Fruit fly (Drosophila melanogaster) whole organism, embryonic: ENCODE measurements around the gene Or82a.
A peak's percentile ranks its signal among the peaks of the same experiment; 100 is the strongest.

Experiments
- Abd-B ChIP-seq: fragments of 200-800 bp; sonication (Bioruptor generic); optimal IDR thresholded peaks from 2 replicates; lab custom pipeline; 2018; ENCODE audit warnings: missing biosample characterization, mild to moderate bottlenecking, missing genetic modification characterization, moderate library complexity
- BEAF-32 ChIP-seq: fragments of 200-800 bp; sonication (Bioruptor generic); optimal IDR thresholded peaks from 3 replicates; lab custom pipeline; 2017; ENCODE audit warnings: missing biosample characterization, missing genetic modification characterization, mild to moderate bottlenecking, moderate library complexity, missing genetic modification reagents
- Bgb ChIP-seq: fragments of 200-800 bp; sonication (Bioruptor generic); IDR thresholded peaks from 2 replicates; pipeline ENCODE4 v1.3.6; 2022; ENCODE audit warnings: missing biosample characterization, missing genetic modification characterization; ENCODE audit not compliant: partially characterized antibody
- CG10462 ChIP-seq: fragments of 200-800 bp; sonication (Bioruptor generic); optimal IDR thresholded peaks from 2 replicates; lab custom pipeline; 2016; ENCODE audit warnings: missing biosample characterization, missing genetic modification characterization
- CG10979 ChIP-seq: fragments of 200-800 bp; sonication (Bioruptor generic); optimal IDR thresholded peaks from 2 replicates; lab custom pipeline; 2018; ENCODE audit warnings: missing biosample characterization, mild to moderate bottlenecking, missing genetic modification characterization, moderate library complexity
- CG11504 ChIP-seq: fragments of 200-800 bp; sonication (Bioruptor generic); optimal IDR thresholded peaks from 3 replicates; lab custom pipeline; 2019; ENCODE audit warnings: missing biosample characterization, mild to moderate bottlenecking, missing genetic modification characterization, moderate library complexity
- CG15011 ChIP-seq: fragments of 200-800 bp; sonication (Bioruptor generic); optimal IDR thresholded peaks from 3 replicates; lab custom pipeline; 2018; ENCODE audit warnings: missing biosample characterization, mild to moderate bottlenecking, missing genetic modification characterization
- CG15073 ChIP-seq: fragments of 200-800 bp; sonication (Bioruptor generic); optimal IDR thresholded peaks from 2 replicates; lab custom pipeline; 2016; ENCODE audit warnings: missing biosample characterization, missing genetic modification characterization
- CG1602 ChIP-seq: fragments of 200-800 bp; sonication (Bioruptor generic); optimal IDR thresholded peaks from 3 replicates; lab custom pipeline; 2016; ENCODE audit warnings: missing biosample characterization, missing genetic modification characterization
- CG17359 ChIP-seq: fragments of 200-800 bp; sonication (Bioruptor generic); optimal IDR thresholded peaks from 3 replicates; lab custom pipeline; 2018; ENCODE audit warnings: missing biosample characterization, mild to moderate bottlenecking, missing genetic modification characterization, moderate library complexity
- CG17361 ChIP-seq: fragments of 200-800 bp; sonication (Bioruptor generic); IDR thresholded peaks from 3 replicates; pipeline ENCODE4 v1.3.6; 2022; ENCODE audit warnings: missing biosample characterization, missing genetic modification characterization
- CG1832 ChIP-seq: fragments of 200-800 bp; sonication (Bioruptor generic); optimal IDR thresholded peaks from 2 replicates; lab custom pipeline; 2017; ENCODE audit warnings: missing biosample characterization, mild to moderate bottlenecking, missing genetic modification characterization, inconsistent platforms
- CG18476 ChIP-seq: fragments of 200-800 bp; sonication (Bioruptor generic); optimal IDR thresholded peaks from 2 replicates; lab custom pipeline; 2016; ENCODE audit warnings: missing biosample characterization, mild to moderate bottlenecking, missing genetic modification characterization
- CG30431 ChIP-seq: fragments of 200-800 bp; sonication (Bioruptor generic); optimal IDR thresholded peaks from 2 replicates; lab custom pipeline; 2017; ENCODE audit warnings: missing biosample characterization, missing genetic modification characterization
- CG4282 ChIP-seq: fragments of 200-800 bp; sonication (Bioruptor generic); optimal IDR thresholded peaks from 2 replicates; lab custom pipeline; 2016; ENCODE audit warnings: missing biosample characterization, missing genetic modification characterization
- CG4328 ChIP-seq: fragments of 200-800 bp; sonication (Bioruptor generic); optimal IDR thresholded peaks from 3 replicates; lab custom pipeline; 2017; ENCODE audit warnings: missing biosample characterization, missing genetic modification reagents, missing genetic modification characterization
- CG43689 ChIP-seq: fragments of 200-800 bp; sonication (Bioruptor generic); IDR thresholded peaks from 2 replicates; pipeline ENCODE4 v1.3.6; 2022; ENCODE audit warnings: missing biosample characterization, missing genetic modification characterization
- CG4617 ChIP-seq: fragments of 200-800 bp; sonication (Bioruptor generic); optimal IDR thresholded peaks from 3 replicates; lab custom pipeline; 2016; ENCODE audit warnings: missing biosample characterization, missing genetic modification characterization, borderline replicate concordance
- CG7556 ChIP-seq: fragments of 200-800 bp; sonication (Bioruptor generic); optimal IDR thresholded peaks from 2 replicates; lab custom pipeline; 2017; ENCODE audit warnings: missing biosample characterization, mild to moderate bottlenecking, missing genetic modification characterization
- CG8765 ChIP-seq: fragments of 200-800 bp; sonication (Bioruptor generic); IDR thresholded peaks from 2 replicates; pipeline ENCODE4 v1.3.6; 2022; ENCODE audit warnings: missing biosample characterization, missing genetic modification characterization
- CoRest ChIP-seq: fragments of 200-800 bp; sonication (Bioruptor generic); optimal IDR thresholded peaks from 3 replicates; lab custom pipeline; 2018; ENCODE audit warnings: missing biosample characterization, mild to moderate bottlenecking, missing genetic modification characterization, moderate library complexity
- Dek ChIP-seq: fragments of 200-800 bp; sonication (Bioruptor generic); optimal IDR thresholded peaks from 3 replicates; lab custom pipeline; 2019; ENCODE audit warnings: missing biosample characterization, mild to moderate bottlenecking, missing genetic modification characterization, moderate library complexity
- Dfd ChIP-seq, 2 experiments: fragments of >200 bp; optimal IDR thresholded peaks; 2 replicates each; lab custom pipeline; 2017; ENCODE audit warnings: missing biosample characterization in 2 of 2, missing genetic modification characterization in 2 of 2
- H15 ChIP-seq: fragments of 200-800 bp; sonication (Bioruptor generic); IDR thresholded peaks from 3 replicates; pipeline ENCODE4 v1.3.6; 2022; ENCODE audit warnings: missing biosample characterization, missing genetic modification characterization
- H2.0 ChIP-seq: fragments of 200-800 bp; sonication (Bioruptor generic); IDR thresholded peaks from 2 replicates; pipeline ENCODE4 v1.3.6; 2022; ENCODE audit warnings: missing biosample characterization, missing genetic modification characterization
- HmgD ChIP-seq: fragments of 200-800 bp; sonication (Bioruptor generic); optimal IDR thresholded peaks from 3 replicates; lab custom pipeline; 2016; ENCODE audit warnings: missing biosample characterization, missing genetic modification characterization
- Mad ChIP-seq: fragments of 200-800 bp; sonication (Bioruptor generic); optimal IDR thresholded peaks from 2 replicates; lab custom pipeline; 2016; ENCODE audit warnings: missing biosample characterization, missing genetic modification characterization
- NK7.1 ChIP-seq: fragments of 200-800 bp; sonication (Bioruptor generic); optimal IDR thresholded peaks from 3 replicates; lab custom pipeline; 2016; ENCODE audit warnings: missing biosample characterization, missing genetic modification characterization
- Scr ChIP-seq: fragments of 200-800 bp; sonication (Bioruptor generic); IDR thresholded peaks from 2 replicates; pipeline ENCODE4 v1.3.6; 2022; ENCODE audit warnings: missing biosample characterization, missing genetic modification characterization; ENCODE audit not compliant: partially characterized antibody
- YL-1 ChIP-seq: fragments of 200-800 bp; sonication (Bioruptor generic); optimal IDR thresholded peaks from 3 replicates; lab custom pipeline; 2017; ENCODE audit warnings: missing biosample characterization, mild to moderate bottlenecking, missing genetic modification characterization
- ato ChIP-seq: fragments of 200-800 bp; sonication (Bioruptor generic); IDR thresholded peaks from 2 replicates; pipeline ENCODE4 v1.3.6; 2022; ENCODE audit warnings: missing biosample characterization, missing genetic modification characterization; ENCODE audit not compliant: partially characterized antibody
- btn ChIP-seq: fragments of 200-800 bp; sonication (Bioruptor generic); optimal IDR thresholded peaks from 2 replicates; lab custom pipeline; 2016; ENCODE audit warnings: missing biosample characterization, missing genetic modification characterization
- cas ChIP-seq: fragments of 200-800 bp; sonication (Bioruptor generic); IDR thresholded peaks from 2 replicates; pipeline ENCODE4 v1.3.6; 2022; ENCODE audit warnings: missing biosample characterization, missing genetic modification characterization
- chm ChIP-seq: fragments of 200-800 bp; sonication (Bioruptor generic); IDR thresholded peaks from 2 replicates; pipeline ENCODE4 v1.3.6; 2022; ENCODE audit warnings: missing biosample characterization, missing genetic modification characterization
- ci ChIP-seq: fragments of 200-800 bp; sonication (Bioruptor generic); IDR thresholded peaks from 3 replicates; pipeline ENCODE4 v1.3.6; 2022; ENCODE audit warnings: missing biosample characterization, missing genetic modification characterization
- corto ChIP-seq: fragments of 200-800 bp; sonication (Bioruptor generic); optimal IDR thresholded peaks from 2 replicates; lab custom pipeline; 2016; ENCODE audit warnings: missing biosample characterization, mild to moderate bottlenecking, missing genetic modification characterization, moderate library complexity
- crc ChIP-seq: fragments of 200-800 bp; sonication (Bioruptor generic); optimal IDR thresholded peaks from 2 replicates; lab custom pipeline; 2016; ENCODE audit warnings: missing biosample characterization, missing genetic modification characterization
- cwo ChIP-seq: fragments of 200-800 bp; sonication (Bioruptor generic); optimal IDR thresholded peaks from 3 replicates; lab custom pipeline; 2017; ENCODE audit warnings: missing biosample characterization, missing genetic modification characterization, mild to moderate bottlenecking, moderate library complexity, missing genetic modification reagents
- dmrt11E ChIP-seq: fragments of 200-800 bp; sonication (Bioruptor generic); optimal IDR thresholded peaks from 3 replicates; lab custom pipeline; 2018; ENCODE audit warnings: missing biosample characterization, mild to moderate bottlenecking, missing genetic modification characterization, moderate library complexity
- hbn ChIP-seq: fragments of 200-800 bp; sonication (Bioruptor generic); IDR thresholded peaks from 2 replicates; pipeline ENCODE4 v1.3.6; 2022; ENCODE audit warnings: missing biosample characterization, missing genetic modification characterization; ENCODE audit not compliant: partially characterized antibody
- nmo ChIP-seq: fragments of 200-800 bp; sonication (Bioruptor generic); optimal IDR thresholded peaks from 2 replicates; lab custom pipeline; 2018; ENCODE audit warnings: missing biosample characterization, mild to moderate bottlenecking, missing genetic modification characterization, moderate library complexity
- nom ChIP-seq: fragments of 200-800 bp; sonication (Bioruptor generic); optimal IDR thresholded peaks from 2 replicates; lab custom pipeline; 2017; ENCODE audit warnings: missing biosample characterization, missing genetic modification characterization, mild to moderate bottlenecking, moderate library complexity, missing genetic modification reagents
- onecut ChIP-seq: fragments of 200-800 bp; sonication (Bioruptor generic); IDR thresholded peaks from 2 replicates; pipeline ENCODE4 v1.3.6; 2022; ENCODE audit warnings: missing biosample characterization, missing genetic modification characterization
- salm ChIP-seq: fragments of 200-800 bp; sonication (Bioruptor generic); optimal IDR thresholded peaks from 2 replicates; lab custom pipeline; 2018; ENCODE audit warnings: missing biosample characterization, mild to moderate bottlenecking, missing genetic modification characterization
- slp2 ChIP-seq: fragments of 200-800 bp; sonication (Bioruptor generic); optimal IDR thresholded peaks from 2 replicates; lab custom pipeline; 2016; ENCODE audit warnings: missing biosample characterization, missing genetic modification characterization
- tgo ChIP-seq: fragments of 200-800 bp; sonication (Bioruptor generic); IDR thresholded peaks from 3 replicates; pipeline ENCODE4 v1.3.6; 2022; ENCODE audit warnings: missing biosample characterization, missing genetic modification characterization
- tll ChIP-seq, 2 experiments: fragments of 200-800 bp in 1 of 2; fragments of >200 bp in 1 of 2; sonication (Bioruptor generic) in 1 of 2; optimal IDR thresholded peaks; 2 replicates each; lab custom pipeline; 2017 to 2019; ENCODE audit warnings: missing biosample characterization in 2 of 2, missing genetic modification characterization in 2 of 2, mild to moderate bottlenecking in 1 of 2, moderate library complexity in 1 of 2
- z ChIP-seq: fragments of 200-800 bp; sonication (Bioruptor generic); IDR thresholded peaks from 3 replicates; pipeline ENCODE4 v1.3.6; 2022; ENCODE audit warnings: missing biosample characterization, missing genetic modification characterization

Gene Or82a

DNA sequence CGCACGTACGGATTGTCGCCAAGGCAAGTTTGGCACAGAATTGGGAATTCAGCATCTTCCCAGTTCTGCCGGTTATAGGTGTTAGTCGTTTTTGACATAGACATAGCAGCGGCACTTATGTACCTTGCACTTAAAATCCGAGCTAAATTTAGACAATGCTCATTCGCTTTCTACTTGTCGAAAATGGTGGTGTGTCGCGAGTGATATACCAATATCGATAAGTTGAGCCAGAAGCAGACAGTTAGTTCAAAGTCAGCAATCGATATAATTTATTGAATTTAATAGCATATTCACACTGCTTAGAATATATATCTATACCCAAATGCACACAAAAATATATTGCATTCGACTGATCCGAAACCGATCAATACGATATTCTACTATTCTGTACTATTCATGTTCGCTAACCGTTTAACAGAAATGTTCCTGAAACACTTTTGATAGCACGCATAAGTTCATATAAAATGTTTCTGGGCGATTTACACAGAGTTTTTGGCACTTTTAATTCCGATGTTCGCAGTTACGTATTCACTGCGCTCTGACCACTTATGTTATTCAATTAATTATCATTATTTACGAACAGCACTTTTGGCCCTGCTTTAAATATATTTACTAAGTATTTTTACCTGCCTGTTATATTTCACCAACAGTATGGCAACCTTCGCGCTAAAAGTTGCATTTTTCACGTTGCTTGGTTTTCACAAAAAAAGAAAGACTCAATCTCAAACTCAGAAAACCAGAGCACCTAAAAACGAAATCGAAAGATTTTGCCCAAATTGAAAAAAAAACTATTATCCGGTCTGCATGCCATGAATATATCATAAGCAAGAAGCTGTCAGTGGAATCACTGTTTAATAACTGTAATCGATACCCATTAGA, 24.4 kb upstream of the Or82a start, which contains the start of gene CG14641:
Gene CG14641, minus strand, starts transcription at position 204 of the 879 bp plus-strand sequence.
- no peak for TF ChIP-seq CG18476 (GFP tag; lab: Kevin White, UChicago)
- TF ChIP-seq YL-1 (GFP tag; lab: Kevin White, UChicago): peak; percentile 61
- 0 out of 2 replicates have a peak, but pooled peaks have one; percentile 56 for TF ChIP-seq ato (GFP tag; lab: Robert Waterston, UW)
- no peak for TF ChIP-seq CG4328
- no peak for TF ChIP-seq CG15011 (GFP tag; lab: Kevin White, UChicago)
- no peak for TF ChIP-seq hbn (GFP tag; lab: Robert Waterston, UW)
- peak; percentile 42 for TF ChIP-seq CoRest
- no peak for TF ChIP-seq cas (GFP tag; lab: Robert Waterston, UW)
- TF ChIP-seq CG17361 (GFP tag; lab: Robert Waterston, UW): peak; percentile 62
- no peak for TF ChIP-seq slp2 (GFP tag; lab: Kevin White, UChicago)
- TF ChIP-seq tgo (GFP tag; lab: Robert Waterston, UW): no peak
- no peak for TF ChIP-seq NK7.1
- TF ChIP-seq nom (GFP tag; lab: Kevin White, UChicago): peak; percentile 30
- no peak for TF ChIP-seq CG10462
- TF ChIP-seq corto (GFP tag; lab: Kevin White, UChicago): no peak
- TF ChIP-seq salm: no peak
- no peak for TF ChIP-seq cwo (GFP tag; lab: Kevin White, UChicago)
- TF ChIP-seq H15 (GFP tag; lab: Robert Waterston, UW): no peak
- peak in 1 of 2 experiments; percentile 79 for TF ChIP-seq tll (GFP tag; optimal IDR thresholded peaks at IDR 0.05; lab: Kevin White, UChicago)
- TF ChIP-seq Bgb: peak; percentile 55; the same call in 1 of the 2 replicates
- TF ChIP-seq HmgD (GFP tag; lab: Kevin White, UChicago): no peak
- no peak for TF ChIP-seq CG43689 (GFP tag; lab: Robert Waterston, UW)
- TF ChIP-seq nmo (GFP tag; lab: Kevin White, UChicago): peak; percentile 27
- TF ChIP-seq Dfd (GFP tag; optimal IDR thresholded peaks at IDR 0.05; lab: Kevin White, UChicago): peak in 1 of 2 experiments; percentile 82
- no peak for TF ChIP-seq Dek (tag; lab: Kevin White, UChicago)
- TF ChIP-seq CG17359: no peak
- TF ChIP-seq Scr (GFP tag; lab: Robert Waterston, UW): peak; percentile 44
- no peak for TF ChIP-seq CG11504
- no peak for TF ChIP-seq H2.0 (GFP tag; lab: Robert Waterston, UW)
- TF ChIP-seq dmrt11E: peak; percentile 19
- no peak for TF ChIP-seq CG30431 (GFP tag; lab: Kevin White, UChicago)
- TF ChIP-seq CG4617: peak; percentile 61
- TF ChIP-seq CG7556: no peak
- no peak for TF ChIP-seq onecut (GFP tag; lab: Robert Waterston, UW)
- no peak for TF ChIP-seq z
- no peak for TF ChIP-seq chm (GFP tag; lab: Robert Waterston, UW)
- TF ChIP-seq Mad: no peak
- no peak for TF ChIP-seq CG8765 (GFP tag; lab: Robert Waterston, UW)
- TF ChIP-seq CG4282 (GFP tag; lab: Kevin White, UChicago): no peak
- TF ChIP-seq crc (GFP tag; lab: Kevin White, UChicago): no peak
- TF ChIP-seq Abd-B (GFP tag; lab: Kevin White, UChicago): no peak
- no peak for TF ChIP-seq CG1832
- TF ChIP-seq BEAF-32 (GFP tag; lab: Kevin White, UChicago): peak; percentile 66
- TF ChIP-seq CG1602 (GFP tag; lab: Kevin White, UChicago): no peak
- no peak for TF ChIP-seq ci (GFP tag; lab: Robert Waterston, UW)
- no peak for TF ChIP-seq CG10979 (tag; lab: Kevin White, UChicago)
- no peak for TF ChIP-seq btn (GFP tag; lab: Kevin White, UChicago)
- no peak for TF ChIP-seq CG15073 (GFP tag; lab: Kevin White, UChicago)
